Fruit fly (Drosophila melanogaster): ENCODE results near the gene CG5139.

DNA sequence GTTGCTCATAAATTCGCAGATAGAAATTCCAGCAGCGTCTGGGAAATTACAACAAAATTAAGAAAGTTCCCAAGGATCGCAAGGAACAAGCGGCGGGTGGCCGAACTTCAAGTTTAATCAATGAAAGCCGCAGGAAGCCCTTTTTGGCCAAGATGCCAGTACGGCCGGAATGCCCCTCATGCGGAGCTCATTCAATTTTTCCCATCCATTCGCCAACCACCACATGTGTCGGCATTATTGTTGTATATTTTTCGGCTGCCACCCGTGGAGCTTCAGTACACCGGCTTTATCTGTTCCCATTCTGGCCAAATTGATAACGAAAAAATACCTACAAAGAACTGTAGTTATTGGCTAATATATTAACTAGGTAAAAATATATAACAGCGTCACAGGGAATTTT lies 12.5 kb upstream of the CG5139 start:
- TF ChIP-seq CG1621 (tag; optimal IDR thresholded peaks at IDR 0.05) (no peak), dsx (GFP tag; optimal IDR thresholded peaks at IDR 0.05; ENCODE audit: poor library complexity, severe bottlenecking) (no peak), CG6854 (GFP tag; optimal IDR thresholded peaks at IDR 0.05) (no peak), Sox15 (GFP tag; optimal IDR thresholded peaks at IDR 0.05) (no peak), eg (GFP tag; IDR thresholded peaks at IDR 0.05) (no peak), Ets21C (GFP tag; optimal IDR thresholded peaks at IDR 0.05) (no peak), Ets96B (tag; optimal IDR thresholded peaks at IDR 0.05) (no peak)
